Fruit fly (Drosophila melanogaster): ENCODE data around the gene CG42846.

- no peak for TF ChIP-seq Dll (optimal IDR thresholded peaks at IDR 0.05)
- no peak for TF ChIP-seq usp (GFP tag; optimal IDR thresholded peaks at IDR 0.05)
- no peak for TF ChIP-seq CG8478 (optimal IDR thresholded peaks at IDR 0.05)
These were observed at the start of gene CG42846 for dm6 chr3L:231504-231903.

Measured in whole organism.